Worm (Caenorhabditis elegans): ENCODE results near the gene Y113G7B.28.

ce11 chrV:20203085-20203484 lies 7.3 kb downstream of the Y113G7B.28 start, which contains the start of gene fbxa-113:
- TF ChIP-seq lin-13 (tag; optimal IDR thresholded peaks at IDR 0.05): no peak
- TF ChIP-seq unc-62 (GFP tag; optimal IDR thresholded peaks at IDR 0.05): no peak
- no peak for TF ChIP-seq sptf-1 (tag; optimal IDR thresholded peaks at IDR 0.05)
- TF ChIP-seq lsy-2 (tag; optimal IDR thresholded peaks at IDR 0.05): no peak
- TF ChIP-seq unc-120 (tag; optimal IDR thresholded peaks at IDR 0.05; ENCODE audit: poor library complexity, severe bottlenecking): no peak
- no peak for TF ChIP-seq unc-39 (tag; optimal IDR thresholded peaks at IDR 0.05)
- TF ChIP-seq nhr-28 (tag; optimal IDR thresholded peaks at IDR 0.05): no peak
